Worm (Caenorhabditis elegans): Measurements from ENCODE around the gene ubh-3.

Gene ubh-3

ce11 chrV:6506238-6506956, 2.2 kb downstream of the ubh-3 start:
- TF ChIP-seq ceh-100 (GFP tag; IDR thresholded peaks at IDR 0.05) (no peak), unc-130 (GFP tag; optimal IDR thresholded peaks at IDR 0.05) (no peak), ztf-26 (tag; optimal IDR thresholded peaks at IDR 0.05) (no peak), tlf-1 (GFP tag; optimal IDR thresholded peaks at IDR 0.05) (no peak), ztf-18 (tag; optimal IDR thresholded peaks at IDR 0.05) (no peak), lin-40 (tag; optimal IDR thresholded peaks at IDR 0.05) (no peak), T26A5.8 (tag; optimal IDR thresholded peaks at IDR 0.05) (no peak), F33H1.4 (GFP tag; IDR thresholded peaks at IDR 0.05) (no peak), nfya-2 (GFP tag; IDR thresholded peaks at IDR 0.05) (no peak), madf-10 (tag; optimal IDR thresholded peaks at IDR 0.05) (no peak)

- TF ChIP-seq T26A5.8 (tag; optimal IDR thresholded peaks at IDR 0.05), result no peak
- TF ChIP-seq Y56A3A.18 (GFP tag; IDR thresholded peaks at IDR 0.05), result no peak
- TF ChIP-seq madf-3 (GFP tag; IDR thresholded peaks at IDR 0.05), result no peak
- TF ChIP-seq Y53G8AR.9 (GFP tag; conservative IDR thresholded peaks at IDR 0.05), result no peak
- no peak for TF ChIP-seq ztf-3 (GFP tag; optimal IDR thresholded peaks at IDR 0.05)
- no peak for TF ChIP-seq ceh-58 (GFP tag; IDR thresholded peaks at IDR 0.05)
- TF ChIP-seq F23B12.7 (tag; optimal IDR thresholded peaks at IDR 0.05; ENCODE audit: insufficient read depth), result no peak
- TF ChIP-seq ztf-26 (tag; optimal IDR thresholded peaks at IDR 0.05), result peak; percentile 17
Measured at ce11 chrV:6505339-6505811, 3.2 kb downstream of the ubh-3 start, which contains the start of gene W01A11.7. Gene W01A11.7, minus strand, starts transcription at chrV:6505389.

ce11 chrV:6504131-6504827, 4.3 kb downstream of the ubh-3 start, which contains the start of gene moc-2:
Gene moc-2, minus strand, starts transcription at chrV:6504181.
- TF ChIP-seq F49E8.2 (tag; optimal IDR thresholded peaks at IDR 0.05; ENCODE audit: insufficient read depth) (no peak), aptf-3 (GFP tag; IDR thresholded peaks at IDR 0.05) (no peak)

ce11 chrV:6503158-6503557, 5.4 kb downstream of the ubh-3 start:
- peak; percentile 2 for TF ChIP-seq nhr-80 (tag; optimal IDR thresholded peaks at IDR 0.05)
- no peak for TF ChIP-seq madf-3 (GFP tag; IDR thresholded peaks at IDR 0.05)
- TF ChIP-seq nhr-120 (GFP tag; IDR thresholded peaks at IDR 0.05), result no peak
- TF ChIP-seq B0336.3 (GFP tag; IDR thresholded peaks at IDR 0.05), result no peak

ce11 chrV:6498903-6499302, 9.7 kb downstream of the ubh-3 start, which contains the start of gene W01A11.1:
Gene W01A11.1, plus strand, starts transcription at chrV:6499224.
- TF ChIP-seq nhr-80 (tag; optimal IDR thresholded peaks at IDR 0.05) (peak; percentile 23), nfyb-1 (GFP tag; IDR thresholded peaks at IDR 0.05) (no peak), F22D6.2 (tag; optimal IDR thresholded peaks at IDR 0.05) (no peak), B0019.2 (GFP tag; conservative IDR thresholded peaks at IDR 0.05) (no peak)

- no peak for TF ChIP-seq nhr-120 (GFP tag; IDR thresholded peaks at IDR 0.05)
- TF ChIP-seq madf-6 (GFP tag; IDR thresholded peaks at IDR 0.05), result peak; percentile 8; the same call in 1 of the 2 replicates
Measured at ce11 chrV:6498441-6498840, 10.2 kb downstream of the ubh-3 start.

ce11 chrV:6496611-6497158, 11.9 kb downstream of the ubh-3 start, which contains the start of gene dgtr-1:
Gene dgtr-1, plus strand, starts transcription at chrV:6497108.
- TF ChIP-seq attf-6 (GFP tag; IDR thresholded peaks at IDR 0.05) (no peak), sea-2 (GFP tag; IDR thresholded peaks at IDR 0.05) (no peak), ceh-100 (GFP tag; IDR thresholded peaks at IDR 0.05) (no peak), madf-6 (GFP tag; IDR thresholded peaks at IDR 0.05) (peak; percentile 93), him-1 (tag; optimal IDR thresholded peaks at IDR 0.05) (peak; percentile 18), ccch-3 (GFP tag; optimal IDR thresholded peaks at IDR 0.05) (no peak), tlf-1 (GFP tag; optimal IDR thresholded peaks at IDR 0.05) (no peak), F33H1.4 (GFP tag; IDR thresholded peaks at IDR 0.05) (peak; percentile 93), lsl-1 (GFP tag; optimal IDR thresholded peaks at IDR 0.05) (peak; percentile 97), F10E7.11 (tag; optimal IDR thresholded peaks at IDR 0.05) (no peak), lin-54 (GFP tag; optimal IDR thresholded peaks at IDR 0.05) (peak; percentile 54), snpc-1.3 (tag; optimal IDR thresholded peaks at IDR 0.05; ENCODE audit: insufficient read depth) (peak; percentile 77), ceh-91 (GFP tag; IDR thresholded peaks at IDR 0.05) (peak; percentile 67), Y53G8AR.9 (GFP tag; conservative IDR thresholded peaks at IDR 0.05) (no peak), ztf-3 (GFP tag; optimal IDR thresholded peaks at IDR 0.05) (no peak)
